Fruit fly (Drosophila melanogaster) whole organism, prepupa: ENCODE measurements around the gene Nna1.

ENCODE experiments used
- Blimp-1 ChIP-seq: fragments of 200-800 bp; sonication (Bioruptor generic); optimal IDR thresholded peaks from 3 replicates; lab custom pipeline; 2017; ENCODE audit warnings: missing biosample characterization, missing genetic modification characterization, mild to moderate bottlenecking, moderate library complexity, missing genetic modification reagents
- CG10631 ChIP-seq: fragments of 200-800 bp; sonication (Bioruptor generic); optimal IDR thresholded peaks from 2 replicates; lab custom pipeline; 2016; ENCODE audit warnings: missing biosample characterization, missing genetic modification characterization
- CG10669 ChIP-seq: fragments of 200-800 bp; sonication (Bioruptor generic); optimal IDR thresholded peaks from 3 replicates; lab custom pipeline; 2018; ENCODE audit warnings: missing biosample characterization, mild to moderate bottlenecking, missing genetic modification characterization, moderate library complexity
- CG11294 ChIP-seq: fragments of 200-800 bp; sonication (Bioruptor generic); IDR thresholded peaks from 2 replicates; pipeline ENCODE4 v1.3.6; 2022; ENCODE audit warnings: missing biosample characterization, missing genetic modification characterization
- CG11762 ChIP-seq: fragments of 200-800 bp; sonication (Bioruptor generic); optimal IDR thresholded peaks from 3 replicates; lab custom pipeline; 2016; ENCODE audit warnings: missing biosample characterization, missing genetic modification characterization; ENCODE audit not compliant: insufficient read depth
- CG11902 ChIP-seq: fragments of 200-800 bp; sonication (Bioruptor generic); optimal IDR thresholded peaks from 3 replicates; lab custom pipeline; 2016; ENCODE audit warnings: missing biosample characterization, missing genetic modification characterization
- CG15336 ChIP-seq: fragments of 200-800 bp; sonication (Bioruptor generic); IDR thresholded peaks from 2 replicates; pipeline ENCODE4 v1.3.6; 2022; ENCODE audit warnings: missing biosample characterization, missing genetic modification characterization
- CG1621 ChIP-seq: fragments of 200-800 bp; sonication (Bioruptor generic); optimal IDR thresholded peaks from 3 replicates; lab custom pipeline; 2018; ENCODE audit warnings: missing biosample characterization, mild to moderate bottlenecking, missing genetic modification characterization
- CG16779 ChIP-seq: fragments of 200-800 bp; sonication (Bioruptor generic); optimal IDR thresholded peaks from 3 replicates; lab custom pipeline; 2017; ENCODE audit warnings: missing biosample characterization, mild to moderate bottlenecking, missing genetic modification characterization
- CG3032 ChIP-seq: fragments of 200-800 bp; optimal IDR thresholded peaks from 2 replicates; lab custom pipeline; 2019; ENCODE audit warnings: missing biosample characterization, mild to moderate bottlenecking, missing genetic modification characterization, moderate library complexity
- CG32006 ChIP-seq: fragments of 200-800 bp; sonication (Bioruptor generic); optimal IDR thresholded peaks from 3 replicates; lab custom pipeline; 2017; ENCODE audit warnings: missing biosample characterization, mild to moderate bottlenecking, missing genetic modification characterization
- CG34406 ChIP-seq: fragments of 200-800 bp; sonication (Bioruptor generic); optimal IDR thresholded peaks from 3 replicates; lab custom pipeline; 2016; ENCODE audit warnings: missing biosample characterization, missing genetic modification characterization
- CG3919 ChIP-seq: fragments of 200-800 bp; sonication (Bioruptor generic); optimal IDR thresholded peaks from 3 replicates; lab custom pipeline; 2016; ENCODE audit warnings: missing biosample characterization, missing genetic modification characterization
- CG6163 ChIP-seq: fragments of 200-800 bp; sonication (Bioruptor generic); IDR thresholded peaks from 3 replicates; pipeline ENCODE4 v1.3.6; 2022; ENCODE audit warnings: missing biosample characterization, missing genetic modification characterization
- CG6808 ChIP-seq: fragments of 200-800 bp; sonication (Bioruptor generic); optimal IDR thresholded peaks from 3 replicates; lab custom pipeline; 2017; ENCODE audit warnings: missing biosample characterization, missing genetic modification characterization, mild to moderate bottlenecking, moderate library complexity, missing genetic modification reagents
- CG6854 ChIP-seq: fragments of 200-800 bp; sonication (Bioruptor generic); optimal IDR thresholded peaks from 2 replicates; lab custom pipeline; 2017; ENCODE audit warnings: missing biosample characterization, mild to moderate bottlenecking, missing genetic modification characterization
- CG7368 ChIP-seq: fragments of 200-800 bp; sonication (Bioruptor generic); optimal IDR thresholded peaks from 3 replicates; lab custom pipeline; 2016; ENCODE audit warnings: missing biosample characterization, missing genetic modification characterization
- CG8119 ChIP-seq: fragments of 200-800 bp; sonication (Bioruptor generic); IDR thresholded peaks from 3 replicates; pipeline ENCODE4 v1.3.6; 2022; ENCODE audit warnings: missing biosample characterization, missing genetic modification characterization
- CG8319 ChIP-seq: fragments of 200-800 bp; sonication (Bioruptor generic); optimal IDR thresholded peaks from 3 replicates; lab custom pipeline; 2016; ENCODE audit warnings: missing biosample characterization, missing genetic modification characterization
- CG8632 ChIP-seq: fragments of 200-800 bp; sonication (Bioruptor generic); optimal IDR thresholded peaks from 3 replicates; lab custom pipeline; 2016; ENCODE audit warnings: missing biosample characterization, missing genetic modification characterization
- Eip75B ChIP-seq: fragments of 200-800 bp; sonication (Bioruptor generic); optimal IDR thresholded peaks from 3 replicates; lab custom pipeline; 2016; ENCODE audit warnings: missing biosample characterization, missing genetic modification characterization
- Eip78C ChIP-seq: fragments of 200-800 bp; sonication (Bioruptor generic); peaks from one replicate; lab custom pipeline; 2016; ENCODE audit warnings: missing biosample characterization, missing genetic modification characterization
- Ets21C ChIP-seq: fragments of 200-800 bp; sonication (Bioruptor generic); optimal IDR thresholded peaks from 3 replicates; lab custom pipeline; 2016; ENCODE audit warnings: missing biosample characterization, missing genetic modification characterization
- Ets96B ChIP-seq: fragments of 200-800 bp; optimal IDR thresholded peaks from 2 replicates; lab custom pipeline; 2019; ENCODE audit warnings: missing biosample characterization, mild to moderate bottlenecking, missing genetic modification characterization, moderate library complexity
- Gug ChIP-seq: fragments of 200-800 bp; sonication (Bioruptor generic); IDR thresholded peaks from 2 replicates; pipeline ENCODE4 v1.3.6; 2022; ENCODE audit warnings: missing biosample characterization, missing genetic modification characterization
- Hr38 ChIP-seq: sonication (Bioruptor generic); optimal IDR thresholded peaks from 2 replicates; lab custom pipeline; 2016; ENCODE audit warnings: missing biosample characterization, missing genetic modification characterization
- Lpt ChIP-seq: fragments of 200-800 bp; sonication (Bioruptor generic); optimal IDR thresholded peaks from 3 replicates; lab custom pipeline; 2016; ENCODE audit warnings: missing biosample characterization, missing genetic modification characterization
- OdsH ChIP-seq: fragments of 200-800 bp; sonication (Bioruptor generic); optimal IDR thresholded peaks from 3 replicates; lab custom pipeline; 2016; ENCODE audit warnings: missing biosample characterization, missing genetic modification characterization
- Smox ChIP-seq: fragments of 200-800 bp; sonication (Bioruptor generic); optimal IDR thresholded peaks from 3 replicates; lab custom pipeline; 2016; ENCODE audit warnings: missing biosample characterization, missing genetic modification characterization
- Sox102F ChIP-seq: fragments of 200-800 bp; sonication (Bioruptor generic); optimal IDR thresholded peaks from 2 replicates; lab custom pipeline; 2016; ENCODE audit warnings: missing biosample characterization, mild to moderate bottlenecking, missing genetic modification characterization
- Sox14 ChIP-seq: fragments of 200-800 bp; sonication (Bioruptor generic); optimal IDR thresholded peaks from 3 replicates; lab custom pipeline; 2016; ENCODE audit warnings: missing biosample characterization, missing genetic modification characterization
- Sox15 ChIP-seq: fragments of 200-800 bp; sonication (Bioruptor generic); optimal IDR thresholded peaks from 3 replicates; lab custom pipeline; 2016; ENCODE audit warnings: missing biosample characterization, missing genetic modification characterization
- achi ChIP-seq: fragments of 200-800 bp; sonication (Bioruptor generic); optimal IDR thresholded peaks from 3 replicates; lab custom pipeline; 2016; ENCODE audit warnings: missing biosample characterization, missing genetic modification characterization
- acj6 ChIP-seq: fragments of 200-800 bp; sonication (Bioruptor generic); optimal IDR thresholded peaks from 3 replicates; lab custom pipeline; 2016; ENCODE audit warnings: missing biosample characterization, missing genetic modification characterization
- dac ChIP-seq: fragments of 200-800 bp; sonication (Bioruptor generic); optimal IDR thresholded peaks from 2 replicates; lab custom pipeline; 2017; ENCODE audit warnings: missing biosample characterization, mild to moderate bottlenecking, missing genetic modification characterization
- dsx ChIP-seq: fragments of 200-800 bp; optimal IDR thresholded peaks from 3 replicates; lab custom pipeline; 2019; ENCODE audit warnings: missing biosample characterization, mild to moderate bottlenecking, missing genetic modification characterization, moderate library complexity; ENCODE audit not compliant: poor library complexity, severe bottlenecking
- eg ChIP-seq: fragments of 200-800 bp; sonication (Bioruptor generic); IDR thresholded peaks from 3 replicates; pipeline ENCODE4 v1.3.6; 2022; ENCODE audit warnings: missing biosample characterization, missing genetic modification characterization
- esn ChIP-seq: fragments of 200-800 bp; sonication (Bioruptor generic); optimal IDR thresholded peaks from 2 replicates; lab custom pipeline; 2016; ENCODE audit warnings: missing biosample characterization, mild to moderate bottlenecking, missing genetic modification characterization, moderate library complexity
- fd59A ChIP-seq: fragments of 200-800 bp; sonication (Bioruptor generic); optimal IDR thresholded peaks from 2 replicates; lab custom pipeline; 2017; ENCODE audit warnings: missing biosample characterization, mild to moderate bottlenecking, missing genetic modification characterization, missing genetic modification reagents
- fd85E ChIP-seq: fragments of 200-800 bp; sonication (Bioruptor generic); optimal IDR thresholded peaks from 3 replicates; lab custom pipeline; 2016; ENCODE audit warnings: missing biosample characterization, missing genetic modification characterization
- lz ChIP-seq: fragments of 200-800 bp; sonication (Bioruptor generic); optimal IDR thresholded peaks from 3 replicates; lab custom pipeline; 2016; ENCODE audit warnings: missing biosample characterization, missing genetic modification characterization
- pdm3 ChIP-seq: fragments of 200-800 bp; sonication (Bioruptor generic); optimal IDR thresholded peaks from 3 replicates; lab custom pipeline; 2016; ENCODE audit warnings: missing biosample characterization, missing genetic modification characterization
- spab ChIP-seq: fragments of 200-800 bp; sonication (Bioruptor generic); optimal IDR thresholded peaks from 2 replicates; lab custom pipeline; 2017; ENCODE audit warnings: missing biosample characterization, mild to moderate bottlenecking, missing genetic modification characterization, missing genetic modification reagents
- ss ChIP-seq, 2 experiments: fragments of 200-800 bp; sonication (Bioruptor generic); optimal IDR thresholded peaks; 2 replicates in 1 of 2; 3 replicates in 1 of 2; lab custom pipeline; 2017 to 2018; ENCODE audit warnings: mild to moderate bottlenecking in 2 of 2, missing biosample characterization in 2 of 2, missing genetic modification characterization in 2 of 2, moderate library complexity in 1 of 2
- svp ChIP-seq: fragments of 200-800 bp; sonication (Bioruptor generic); peaks from one replicate; lab custom pipeline; 2016; ENCODE audit warnings: missing biosample characterization, missing genetic modification characterization
- topi ChIP-seq: fragments of 200-800 bp; sonication (Bioruptor generic); optimal IDR thresholded peaks from 3 replicates; lab custom pipeline; 2016; ENCODE audit warnings: missing biosample characterization, missing genetic modification characterization

Nna1 gene

dm6 chrX:13762372-13762883, 70.3 kb downstream of the Nna1 start, which contains the start of gene rdgB (continued):
- TF ChIP-seq Ets21C (GFP tag; lab: Kevin White, UChicago) (peak; percentile 35), CG1621 (tag; lab: Kevin White, UChicago) (peak; percentile 37), Sox14 (GFP tag; lab: Kevin White, UChicago) (peak; percentile 68), achi (GFP tag; lab: Kevin White, UChicago) (peak; percentile 86), dsx (GFP tag; lab: Kevin White, UChicago) (peak; percentile 56), Smox (GFP tag; lab: Kevin White, UChicago) (peak; percentile 83), CG11762 (GFP tag; lab: Kevin White, UChicago) (peak; percentile 78), Blimp-1 (GFP tag; lab: Kevin White, UChicago) (peak; percentile 77), Sox15 (GFP tag; lab: Kevin White, UChicago) (peak; percentile 84), Eip75B (GFP tag; lab: Kevin White, UChicago) (peak; percentile 76), CG7368 (GFP tag; lab: Kevin White, UChicago) (peak; percentile 11), fd85E (GFP tag; lab: Kevin White, UChicago) (no peak), pdm3 (GFP tag; lab: Kevin White, UChicago) (peak; percentile 85), CG10631 (GFP tag; lab: Kevin White, UChicago) (peak; percentile 86), CG6163 (GFP tag; lab: Robert Waterston, UW) (peak; percentile 68; the same call in 2 of the 3 replicates), ss (GFP tag; optimal IDR thresholded peaks at IDR 0.05; lab: Kevin White, UChicago) (peak; percentile 4 to 71), fd59A (GFP tag; lab: Kevin White, UChicago) (peak; percentile 81), topi (peak; percentile 83), CG16779 (peak; percentile 51), CG6808 (GFP tag; lab: Kevin White, UChicago) (peak; percentile 78), Hr38 (GFP tag; lab: Kevin White, UChicago) (no peak), CG34406 (GFP tag; lab: Kevin White, UChicago) (peak; percentile 80), Lpt (GFP tag; lab: Kevin White, UChicago) (peak; percentile 81), CG11902 (GFP tag; lab: Kevin White, UChicago) (peak; percentile 76), CG11294 (GFP tag; lab: Robert Waterston, UW) (peak; percentile 39; the same call in 1 of the 2 replicates), CG15336 (GFP tag; lab: Robert Waterston, UW) (peak; percentile 78), CG8632 (peak; percentile 83), spab (GFP tag; lab: Kevin White, UChicago) (peak; percentile 69), svp (GFP tag; lab: Kevin White, UChicago) (peak; percentile 88), Sox102F (GFP tag; lab: Kevin White, UChicago) (peak; percentile 79), CG6854 (peak; percentile 21), Ets96B (tag; lab: Kevin White, UChicago) (peak; percentile 71), OdsH (GFP tag; lab: Kevin White, UChicago) (peak; percentile 84)

dm6 chrX:13764397-13765119, 72.5 kb downstream of the Nna1 start:
- no peak for TF ChIP-seq CG7368 (GFP tag; lab: Kevin White, UChicago)
- 0 out of 2 replicates have a peak, but pooled peaks have one; percentile 11 for TF ChIP-seq Gug (GFP tag; lab: Robert Waterston, UW)
- peak; percentile 60 for TF ChIP-seq OdsH (GFP tag; lab: Kevin White, UChicago)
- peak; percentile 13 for TF ChIP-seq Lpt (GFP tag; lab: Kevin White, UChicago)
- TF ChIP-seq Eip78C (GFP tag; lab: Kevin White, UChicago) = peak; percentile 73
- TF ChIP-seq CG32006 = peak; percentile 73
- TF ChIP-seq dac (GFP tag; lab: Kevin White, UChicago) = no peak
- peak; percentile 55 for TF ChIP-seq acj6 (GFP tag; lab: Kevin White, UChicago)
- TF ChIP-seq CG3032 (tag; lab: Kevin White, UChicago) = peak; percentile 28
- peak; percentile 7 for TF ChIP-seq CG10669 (GFP tag; lab: Kevin White, UChicago)
- TF ChIP-seq CG11762 (GFP tag; lab: Kevin White, UChicago) = no peak
- TF ChIP-seq CG6854 = no peak
- TF ChIP-seq Sox102F (GFP tag; lab: Kevin White, UChicago) = peak; percentile 64
- no peak for TF ChIP-seq CG11902 (GFP tag; lab: Kevin White, UChicago)
- peak; percentile 47 for TF ChIP-seq achi (GFP tag; lab: Kevin White, UChicago)
- TF ChIP-seq CG6808 (GFP tag; lab: Kevin White, UChicago) = no peak
- TF ChIP-seq ss (GFP tag; optimal IDR thresholded peaks at IDR 0.05; lab: Kevin White, UChicago) = no peak
- no peak for TF ChIP-seq lz (GFP tag; lab: Kevin White, UChicago)
- peak; percentile 62 for TF ChIP-seq esn (GFP tag; lab: Kevin White, UChicago)
- TF ChIP-seq CG8119 (GFP tag; lab: Robert Waterston, UW) = peak; percentile 63
- TF ChIP-seq CG16779 = no peak
- peak; percentile 49; the same call in 2 of the 3 replicates for TF ChIP-seq eg
- TF ChIP-seq dsx (GFP tag; lab: Kevin White, UChicago) = no peak
- peak; percentile 53 for TF ChIP-seq CG3919 (GFP tag; lab: Kevin White, UChicago)
- no peak for TF ChIP-seq fd59A (GFP tag; lab: Kevin White, UChicago)
- TF ChIP-seq CG8319 (GFP tag; lab: Kevin White, UChicago) = no peak
